Worm (Caenorhabditis elegans) whole organism, late embryonic: ENCODE results near the gene K03H1.13.

Experiments used
- ceh-22 ChIP-seq: sonication (generic microtip); optimal IDR thresholded peaks from 2 replicates; lab custom pipeline; 2017; ENCODE audit warnings: missing biosample characterization, missing genetic modification characterization
- nhr-11 ChIP-seq: fragments of 150-350 bp; optimal IDR thresholded peaks from 2 replicates; lab custom pipeline; 2014; ENCODE audit warnings: missing biosample characterization, missing genetic modification characterization

- no peak for TF ChIP-seq ceh-22
- no peak for TF ChIP-seq nhr-11 (tag; lab: Kevin White, UChicago)
Measured at ce11 chrIII:9908769-9909168, 41.4 kb downstream of the K03H1.13 start.
